Fruit fly (Drosophila melanogaster): ENCODE results near the gene CG13713.

CG13713 gene

dm6 chr3L:4692177-4693134 lies 4.9 kb upstream of the CG13713 start, which contains the start of gene RhoGEF64C:
RhoGEF64C (plus strand) TSS chr3L:4692783.
- no peak for TF ChIP-seq CG12768 (GFP tag; optimal IDR thresholded peaks at IDR 0.05)
- TF ChIP-seq toe (GFP tag; optimal IDR thresholded peaks at IDR 0.05): no peak
- TF ChIP-seq kay (GFP tag; ENCODE audit: borderline replicate concordance): no peak
- peak; percentile 55 for TF ChIP-seq tj (GFP tag; optimal IDR thresholded peaks at IDR 0.05)
- TF ChIP-seq CG14711 (tag; optimal IDR thresholded peaks at IDR 0.05): no peak
- no peak for TF ChIP-seq Hr96 (GFP tag; optimal IDR thresholded peaks at IDR 0.05)
- no peak for TF ChIP-seq Mnt (GFP tag; optimal IDR thresholded peaks at IDR 0.05)
- TF ChIP-seq CG11617 (GFP tag; optimal IDR thresholded peaks at IDR 0.05): no peak
- no peak for TF ChIP-seq CG7101 (tag; optimal IDR thresholded peaks at IDR 0.05)
- TF ChIP-seq ovo (GFP tag; optimal IDR thresholded peaks at IDR 0.05): peak; percentile 13

DNA sequence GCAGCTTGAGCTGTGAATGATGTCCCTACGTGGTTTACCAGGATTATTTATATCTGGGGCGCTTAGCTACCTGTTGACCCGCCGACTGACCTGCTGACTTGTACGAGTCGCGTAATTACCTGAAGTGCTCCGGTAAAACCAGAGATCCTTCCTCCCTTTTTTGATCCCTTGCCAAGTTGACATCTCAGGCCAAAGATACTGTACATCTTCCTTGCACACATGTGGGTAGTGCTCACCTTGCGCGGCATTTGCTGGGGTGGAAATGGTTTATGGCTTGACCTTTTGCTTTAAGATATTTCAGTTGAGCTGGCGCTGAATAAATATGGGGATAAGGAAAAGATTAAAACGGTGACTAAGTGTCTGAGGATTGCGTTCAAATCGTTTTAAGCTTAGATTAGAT lies 2.6 kb upstream of the CG13713 start, which contains the start of gene CG15876:
Gene CG15876, minus strand, starts transcription at position 23 of the 400 bp plus-strand sequence.
- no peak for TF ChIP-seq cnc (optimal IDR thresholded peaks at IDR 0.05)
- no peak for TF ChIP-seq ovo (GFP tag; optimal IDR thresholded peaks at IDR 0.05)
- no peak for TF ChIP-seq cic (GFP tag; optimal IDR thresholded peaks at IDR 0.05)
- no peak for TF ChIP-seq CG1620 (GFP tag; optimal IDR thresholded peaks at IDR 0.05)
- no peak for TF ChIP-seq CG12768 (GFP tag; optimal IDR thresholded peaks at IDR 0.05)
- no peak for TF ChIP-seq CG5204 (GFP tag; optimal IDR thresholded peaks at IDR 0.05)
- TF ChIP-seq Clk (GFP tag; optimal IDR thresholded peaks at IDR 0.05): no peak
- TF ChIP-seq Crg-1 (GFP tag; optimal IDR thresholded peaks at IDR 0.05): no peak
- TF ChIP-seq tj (GFP tag; optimal IDR thresholded peaks at IDR 0.05): no peak
- TF ChIP-seq CG33017 (tag; optimal IDR thresholded peaks at IDR 0.05): no peak
- no peak for TF ChIP-seq Hr96 (GFP tag; optimal IDR thresholded peaks at IDR 0.05)
- no peak for TF ChIP-seq CG7101 (tag; optimal IDR thresholded peaks at IDR 0.05)
- no peak for TF ChIP-seq bab1 (GFP tag; optimal IDR thresholded peaks at IDR 0.05)
- no peak for TF ChIP-seq toe (GFP tag; optimal IDR thresholded peaks at IDR 0.05)

DNA sequence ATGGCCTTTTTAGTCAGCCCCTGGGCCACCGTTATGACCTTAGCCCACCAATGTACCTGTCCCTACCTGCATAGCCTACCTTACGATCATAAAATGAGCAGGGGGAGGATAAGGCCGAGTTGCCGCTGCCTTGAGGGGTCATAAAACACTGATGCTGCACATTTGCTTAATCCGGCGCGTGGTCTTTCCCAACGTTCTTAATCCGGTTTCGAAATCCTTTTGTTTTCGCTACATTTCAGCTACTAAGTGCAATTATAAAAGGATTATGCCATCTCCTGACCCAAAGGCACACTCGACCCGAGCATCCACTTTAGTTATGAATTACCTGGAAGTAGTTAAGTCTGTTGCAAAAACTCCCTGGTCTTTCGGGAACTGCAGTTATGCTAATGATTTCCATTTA lies 1.0 kb upstream of the CG13713 start:
- TF ChIP-seq tj (GFP tag; optimal IDR thresholded peaks at IDR 0.05): no peak
- TF ChIP-seq CG7045 (GFP tag; optimal IDR thresholded peaks at IDR 0.05): no peak
- TF ChIP-seq bab1 (GFP tag; optimal IDR thresholded peaks at IDR 0.05): no peak
- TF ChIP-seq kay (GFP tag; ENCODE audit: borderline replicate concordance): no peak
- no peak for TF ChIP-seq CG14711 (tag; optimal IDR thresholded peaks at IDR 0.05)
- no peak for TF ChIP-seq toe (GFP tag; optimal IDR thresholded peaks at IDR 0.05)
- TF ChIP-seq cic (GFP tag; optimal IDR thresholded peaks at IDR 0.05): no peak
- no peak for TF ChIP-seq CG1620 (GFP tag; optimal IDR thresholded peaks at IDR 0.05)
- TF ChIP-seq CG5204 (GFP tag; optimal IDR thresholded peaks at IDR 0.05): no peak
- no peak for TF ChIP-seq CG7101 (tag; optimal IDR thresholded peaks at IDR 0.05)
- no peak for TF ChIP-seq CG12768 (GFP tag; optimal IDR thresholded peaks at IDR 0.05)
- no peak for TF ChIP-seq Mnt (GFP tag; optimal IDR thresholded peaks at IDR 0.05)

- TF ChIP-seq CG11617 (GFP tag; optimal IDR thresholded peaks at IDR 0.05): no peak
- peak; percentile 46 for TF ChIP-seq CG7045 (GFP tag; optimal IDR thresholded peaks at IDR 0.05)
- TF ChIP-seq ovo (GFP tag; optimal IDR thresholded peaks at IDR 0.05): no peak
- TF ChIP-seq kay (GFP tag; ENCODE audit: borderline replicate concordance): no peak
- no peak for TF ChIP-seq Clk (GFP tag; optimal IDR thresholded peaks at IDR 0.05)
- TF ChIP-seq Mnt (GFP tag; optimal IDR thresholded peaks at IDR 0.05): no peak
- TF ChIP-seq tj (GFP tag; optimal IDR thresholded peaks at IDR 0.05): no peak
- no peak for TF ChIP-seq CG33017 (tag; optimal IDR thresholded peaks at IDR 0.05)
- no peak for TF ChIP-seq CG1620 (GFP tag; optimal IDR thresholded peaks at IDR 0.05)
- peak; percentile 38 for TF ChIP-seq CG5204 (GFP tag; optimal IDR thresholded peaks at IDR 0.05)
These were observed 631 bp downstream of the CG13713 start for dm6 chr3L:4698032-4698431.

dm6 chr3L:4698496-4698895 lies 1.1 kb downstream of the CG13713 start:
- TF ChIP-seq tj (GFP tag; optimal IDR thresholded peaks at IDR 0.05) (peak; percentile 83), CG12768 (GFP tag; optimal IDR thresholded peaks at IDR 0.05) (no peak), CG1620 (GFP tag; optimal IDR thresholded peaks at IDR 0.05) (no peak), ovo (GFP tag; optimal IDR thresholded peaks at IDR 0.05) (no peak)

dm6 chr3L:4700091-4700490 lies 2.7 kb downstream of the CG13713 start:
- TF ChIP-seq tj (GFP tag; optimal IDR thresholded peaks at IDR 0.05) (no peak), CG7101 (tag; optimal IDR thresholded peaks at IDR 0.05) (no peak), CG12768 (GFP tag; optimal IDR thresholded peaks at IDR 0.05) (no peak), Clk (GFP tag; optimal IDR thresholded peaks at IDR 0.05) (no peak), CG5204 (GFP tag; optimal IDR thresholded peaks at IDR 0.05) (no peak), CG14711 (tag; optimal IDR thresholded peaks at IDR 0.05) (no peak), bab1 (GFP tag; optimal IDR thresholded peaks at IDR 0.05) (no peak)

- no peak for TF ChIP-seq Crg-1 (GFP tag; optimal IDR thresholded peaks at IDR 0.05)
- no peak for TF ChIP-seq cic (GFP tag; optimal IDR thresholded peaks at IDR 0.05)
- no peak for TF ChIP-seq CG5204 (GFP tag; optimal IDR thresholded peaks at IDR 0.05)
- no peak for TF ChIP-seq cnc (optimal IDR thresholded peaks at IDR 0.05)
- no peak for TF ChIP-seq Mnt (GFP tag; optimal IDR thresholded peaks at IDR 0.05)
- no peak for TF ChIP-seq CG1620 (GFP tag; optimal IDR thresholded peaks at IDR 0.05)
- TF ChIP-seq Hr96 (GFP tag; optimal IDR thresholded peaks at IDR 0.05): no peak
- TF ChIP-seq bab1 (GFP tag; optimal IDR thresholded peaks at IDR 0.05): no peak
- TF ChIP-seq CG33017 (tag; optimal IDR thresholded peaks at IDR 0.05): no peak
- TF ChIP-seq toe (GFP tag; optimal IDR thresholded peaks at IDR 0.05): no peak
- no peak for TF ChIP-seq CG7101 (tag; optimal IDR thresholded peaks at IDR 0.05)
- no peak for TF ChIP-seq CG7045 (GFP tag; optimal IDR thresholded peaks at IDR 0.05)
- TF ChIP-seq CG14711 (tag; optimal IDR thresholded peaks at IDR 0.05): no peak
- no peak for TF ChIP-seq pad (GFP tag; optimal IDR thresholded peaks at IDR 0.05)
- TF ChIP-seq CG11617 (GFP tag; optimal IDR thresholded peaks at IDR 0.05): no peak
- TF ChIP-seq kay (GFP tag; ENCODE audit: borderline replicate concordance): no peak
- no peak for TF ChIP-seq CG12768 (GFP tag; optimal IDR thresholded peaks at IDR 0.05)
- no peak for TF ChIP-seq Clk (GFP tag; optimal IDR thresholded peaks at IDR 0.05)
- TF ChIP-seq tj (GFP tag; optimal IDR thresholded peaks at IDR 0.05): no peak
- TF ChIP-seq ovo (GFP tag; optimal IDR thresholded peaks at IDR 0.05): no peak
These were observed 4.6 kb downstream of the CG13713 start for dm6 chr3L:4702003-4702402.
